Worm (Caenorhabditis elegans) whole organism, early embryonic: Measurements from ENCODE around the gene evl-18.
A peak's percentile ranks its signal among the peaks of the same experiment; 100 is the strongest.
"Not testable (repeated sequence)": the region's sequence is repeated elsewhere in the genome, so short reads cannot be mapped to it uniquely, and the experiment has no call there.

ENCODE experiments used
- ama-1 ChIP-seq: fragments of 150-350 bp; optimal IDR thresholded peaks from 2 replicates; lab custom pipeline; 2014
- hmbx-1 ChIP-seq: sonication (generic microtip); optimal IDR thresholded peaks from 2 replicates; lab custom pipeline; 2016; ENCODE audit warnings: mild to moderate bottlenecking, missing genetic modification characterization, missing compliant biosample characterization
- hnd-1 ChIP-seq: sonication (generic microtip); optimal IDR thresholded peaks from 2 replicates; lab custom pipeline; 2016; ENCODE audit warnings: missing genetic modification characterization, missing compliant biosample characterization
- pes-1 ChIP-seq: fragments of 200-800 bp; sonication (Bioruptor generic); IDR thresholded peaks from 2 replicates; pipeline ENCODE4 v1.3.6; 2022; ENCODE audit warnings: missing genetic modification reagents, missing genetic modification characterization, missing compliant biosample characterization

- TF ChIP-seq hnd-1 (tag; lab: Kevin White, UChicago); ama-1 (lab: Kevin White, UChicago); hmbx-1 (tag; lab: Kevin White, UChicago): not testable (repeated sequence)
- peak; percentile 66; the same call in 1 of the 2 replicates for TF ChIP-seq pes-1
Measured at ce11 chrIII:3695398-3695797, 39.4 kb downstream of the evl-18 start.
